Worm (Caenorhabditis elegans) whole organism, early embryonic: ENCODE results near the gene srz-42.

Experiments
- F13C5.2 ChIP-seq: sonication (generic microtip); optimal IDR thresholded peaks from 2 replicates; lab custom pipeline; 2017; ENCODE audit warnings: mild to moderate bottlenecking, missing genetic modification characterization, inconsistent platforms, missing compliant biosample characterization
- ama-1 ChIP-seq: fragments of 150-350 bp; optimal IDR thresholded peaks from 2 replicates; lab custom pipeline; 2014
- ceh-13 ChIP-seq: fragments of 200-800 bp; sonication (Bioruptor generic); optimal IDR thresholded peaks from 2 replicates; lab custom pipeline; 2018; ENCODE audit warnings: mild to moderate bottlenecking, missing genetic modification characterization, missing compliant biosample characterization

DNA sequence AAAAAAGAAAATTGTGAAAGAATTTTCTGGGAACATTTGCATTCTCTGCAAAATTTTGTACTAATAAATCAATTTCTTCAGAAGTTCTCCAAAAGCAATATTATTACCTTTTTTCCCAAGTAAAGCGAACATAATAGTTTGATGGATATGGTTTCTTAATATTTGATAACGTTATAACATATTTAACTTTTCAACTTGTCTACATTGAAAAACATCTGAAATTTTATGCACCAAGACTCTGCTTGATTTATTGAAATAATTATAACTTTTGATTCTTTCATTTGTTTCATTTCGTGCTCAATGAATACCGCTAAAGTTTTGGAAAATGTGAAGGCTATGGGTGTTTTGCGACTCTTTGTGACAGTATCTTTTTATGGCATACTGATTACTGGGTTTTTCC, 7.9 kb downstream of the srz-42 start, which contains the start of gene srz-31:
- TF ChIP-seq F13C5.2 (no peak), ama-1 (no peak), ceh-13 (GFP tag; lab: Kevin White, UChicago) (no peak)
